Worm (Caenorhabditis elegans): Measurements from ENCODE around the gene F11E6.10.

DNA sequence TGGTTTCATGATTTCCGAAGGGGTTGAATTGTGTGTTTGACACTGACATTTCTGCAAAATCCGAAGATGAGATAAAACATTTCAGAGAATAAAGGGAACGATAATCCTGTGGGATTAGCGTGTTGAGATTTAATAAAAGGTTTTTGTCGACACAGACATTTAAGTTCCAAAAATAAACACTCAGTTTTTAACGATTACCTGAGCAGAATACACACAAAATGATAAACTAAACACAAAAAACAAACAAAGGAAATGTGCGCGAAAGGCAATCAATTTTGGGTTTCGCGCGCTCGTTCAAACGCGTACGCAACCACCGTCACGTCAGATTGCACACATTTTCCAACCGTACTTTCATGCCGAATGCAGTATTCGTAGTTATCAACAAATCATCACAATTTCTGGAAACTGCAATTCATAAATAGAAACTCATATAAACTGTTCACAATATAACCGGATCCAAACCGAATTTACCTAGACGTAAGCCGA is 1.7 kb downstream of the F11E6.10 start, which contains the start of gene rif-1.1:
- TF ChIP-seq jun-1 (tag; optimal IDR thresholded peaks at IDR 0.05) (no peak), lsy-2 (tag; optimal IDR thresholded peaks at IDR 0.05) (peak in 1 of 2 experiments; percentile 85), hlh-30 (tag; optimal IDR thresholded peaks at IDR 0.05; ENCODE audit: insufficient read depth) (no peak), zfp-3 (GFP tag; conservative IDR thresholded peaks at IDR 0.05) (no peak), unc-130 (GFP tag; optimal IDR thresholded peaks at IDR 0.05) (peak; percentile 47), mep-1 (tag; optimal IDR thresholded peaks at IDR 0.05) (no peak), nhr-102 (tag; optimal IDR thresholded peaks at IDR 0.05) (no peak), spr-3 (GFP tag; optimal IDR thresholded peaks at IDR 0.05) (no peak), nhr-10 (tag; optimal IDR thresholded peaks at IDR 0.05) (no peak), vab-7 (GFP tag; IDR thresholded peaks at IDR 0.05) (no peak), F49E8.2 (tag; optimal IDR thresholded peaks at IDR 0.05; ENCODE audit: borderline replicate concordance) (no peak), fos-1 (tag; optimal IDR thresholded peaks at IDR 0.05) (no peak), unc-39 (tag; optimal IDR thresholded peaks at IDR 0.05) (no peak), mdl-1 (tag; optimal IDR thresholded peaks at IDR 0.05) (no peak)

Measured in whole organism, L4 larva.